Fruit fly (Drosophila melanogaster) whole organism, embryonic: ENCODE data around the gene Hr83.

Experiments used
- ATbp ChIP-seq: fragments of 200-800 bp; sonication (Bioruptor generic); optimal IDR thresholded peaks from 2 replicates; lab custom pipeline; 2017; ENCODE audit warnings: missing biosample characterization, mild to moderate bottlenecking, missing genetic modification characterization, missing genetic modification reagents
- Awh ChIP-seq: fragments of 200-800 bp; sonication (Bioruptor generic); IDR thresholded peaks from 2 replicates; pipeline ENCODE4, ENCODE4 v1.3.6; 2022; ENCODE audit warnings: missing biosample characterization, missing genetic modification characterization
- C15 ChIP-seq: fragments of 200-800 bp; sonication (Bioruptor generic); IDR thresholded peaks from 3 replicates; pipeline ENCODE4 v1.3.6; 2022; ENCODE audit warnings: missing biosample characterization, missing genetic modification characterization
- CG12104 ChIP-seq: fragments of 200-800 bp; sonication (Bioruptor generic); optimal IDR thresholded peaks from 3 replicates; lab custom pipeline; 2016; ENCODE audit warnings: missing biosample characterization, missing genetic modification characterization
- CG15011 ChIP-seq: fragments of 200-800 bp; sonication (Bioruptor generic); optimal IDR thresholded peaks from 3 replicates; lab custom pipeline; 2018; ENCODE audit warnings: missing biosample characterization, mild to moderate bottlenecking, missing genetic modification characterization
- CG17912 ChIP-seq: fragments of 200-800 bp; sonication (Bioruptor generic); optimal IDR thresholded peaks from 2 replicates; lab custom pipeline; 2018; ENCODE audit warnings: missing biosample characterization, mild to moderate bottlenecking, missing genetic modification characterization
- CG18262 ChIP-seq: fragments of 200-800 bp; optimal IDR thresholded peaks from 3 replicates; lab custom pipeline; 2019; ENCODE audit warnings: missing biosample characterization, mild to moderate bottlenecking, missing genetic modification characterization, moderate library complexity
- CG2199 ChIP-seq: fragments of 200-800 bp; sonication (Bioruptor generic); IDR thresholded peaks from 3 replicates; pipeline ENCODE4 v1.3.6; 2022; ENCODE audit warnings: missing biosample characterization, missing genetic modification characterization
- CG2202 ChIP-seq: fragments of 200-800 bp; sonication (Bioruptor generic); optimal IDR thresholded peaks from 2 replicates; lab custom pipeline; 2018; ENCODE audit warnings: missing biosample characterization, mild to moderate bottlenecking, missing genetic modification characterization
- CG30403 ChIP-seq: fragments of 200-800 bp; sonication (Bioruptor generic); optimal IDR thresholded peaks from 3 replicates; lab custom pipeline; 2016; ENCODE audit warnings: missing biosample characterization, missing genetic modification characterization
- CG30431 ChIP-seq: fragments of 200-800 bp; sonication (Bioruptor generic); optimal IDR thresholded peaks from 2 replicates; lab custom pipeline; 2017; ENCODE audit warnings: missing biosample characterization, missing genetic modification characterization
- CG33557 ChIP-seq: fragments of 200-800 bp; sonication (Bioruptor generic); optimal IDR thresholded peaks from 2 replicates; lab custom pipeline; 2019; ENCODE audit warnings: missing biosample characterization, mild to moderate bottlenecking, missing genetic modification characterization, moderate library complexity
- CG3995 ChIP-seq: fragments of 200-800 bp; sonication (Bioruptor generic); optimal IDR thresholded peaks from 3 replicates; lab custom pipeline; 2016; ENCODE audit warnings: missing biosample characterization, missing genetic modification characterization
- CG4282 ChIP-seq: fragments of 200-800 bp; sonication (Bioruptor generic); optimal IDR thresholded peaks from 2 replicates; lab custom pipeline; 2016; ENCODE audit warnings: missing biosample characterization, missing genetic modification characterization
- CG4424 ChIP-seq: fragments of 200-800 bp; sonication (Bioruptor generic); optimal IDR thresholded peaks from 3 replicates; lab custom pipeline; 2016; ENCODE audit warnings: missing biosample characterization, missing genetic modification characterization
- CG6813 ChIP-seq: fragments of 200-800 bp; sonication (Bioruptor generic); optimal IDR thresholded peaks from 2 replicates; lab custom pipeline; 2017; ENCODE audit warnings: missing biosample characterization, missing genetic modification characterization, mild to moderate bottlenecking, moderate library complexity, missing genetic modification reagents
- CG7987 ChIP-seq: fragments of 200-800 bp; sonication (Bioruptor generic); optimal IDR thresholded peaks from 2 replicates; lab custom pipeline; 2018; ENCODE audit warnings: missing biosample characterization, mild to moderate bottlenecking, missing genetic modification characterization, moderate library complexity
- CG9817 ChIP-seq: fragments of 200-800 bp; sonication (Bioruptor generic); optimal IDR thresholded peaks from 2 replicates; lab custom pipeline; 2018; ENCODE audit warnings: missing biosample characterization, mild to moderate bottlenecking, missing genetic modification characterization, moderate library complexity
- CoRest ChIP-seq: fragments of 200-800 bp; sonication (Bioruptor generic); optimal IDR thresholded peaks from 3 replicates; lab custom pipeline; 2018; ENCODE audit warnings: missing biosample characterization, mild to moderate bottlenecking, missing genetic modification characterization, moderate library complexity
- Fer3 ChIP-seq: fragments of 200-800 bp; sonication (Bioruptor generic); optimal IDR thresholded peaks from 2 replicates; lab custom pipeline; 2018; ENCODE audit warnings: missing biosample characterization, mild to moderate bottlenecking, missing genetic modification characterization, moderate library complexity
- HLH3B ChIP-seq: fragments of 200-800 bp; sonication (Bioruptor generic); IDR thresholded peaks from 2 replicates; pipeline ENCODE4 v1.3.6; 2022; ENCODE audit warnings: missing biosample characterization, missing genetic modification characterization
- Hmx ChIP-seq: fragments of 200-800 bp; sonication (Bioruptor generic); optimal IDR thresholded peaks from 2 replicates; lab custom pipeline; 2016; ENCODE audit warnings: missing biosample characterization, missing genetic modification characterization
- Max ChIP-seq: fragments of 200-800 bp; sonication (Bioruptor generic); optimal IDR thresholded peaks from 2 replicates; lab custom pipeline; 2016; ENCODE audit warnings: missing biosample characterization, mild to moderate bottlenecking, missing genetic modification characterization
- NK7.1 ChIP-seq: fragments of 200-800 bp; sonication (Bioruptor generic); optimal IDR thresholded peaks from 3 replicates; lab custom pipeline; 2016; ENCODE audit warnings: missing biosample characterization, missing genetic modification characterization
- Optix ChIP-seq: fragments of 200-800 bp; sonication (Bioruptor generic); IDR thresholded peaks from 3 replicates; pipeline ENCODE4 v1.3.6; 2022; ENCODE audit warnings: missing biosample characterization, missing genetic modification characterization
- abd-A ChIP-seq: fragments of 200-800 bp; sonication (Bioruptor generic); optimal IDR thresholded peaks from 3 replicates; lab custom pipeline; 2019; ENCODE audit warnings: missing biosample characterization, mild to moderate bottlenecking, missing genetic modification characterization, moderate library complexity
- ac ChIP-seq: fragments of 200-800 bp; sonication (Bioruptor generic); optimal IDR thresholded peaks from 3 replicates; lab custom pipeline; 2017; ENCODE audit warnings: missing biosample characterization, mild to moderate bottlenecking, missing genetic modification characterization
- ara ChIP-seq: fragments of 200-800 bp; sonication (Bioruptor generic); IDR thresholded peaks from 2 replicates; pipeline ENCODE4 v1.3.6; 2022; ENCODE audit warnings: missing biosample characterization, missing genetic modification characterization
- cas ChIP-seq: fragments of 200-800 bp; sonication (Bioruptor generic); IDR thresholded peaks from 2 replicates; pipeline ENCODE4 v1.3.6; 2022; ENCODE audit warnings: missing biosample characterization, missing genetic modification characterization
- chm ChIP-seq: fragments of 200-800 bp; sonication (Bioruptor generic); IDR thresholded peaks from 2 replicates; pipeline ENCODE4 v1.3.6; 2022; ENCODE audit warnings: missing biosample characterization, missing genetic modification characterization
- chn ChIP-seq: fragments of 200-800 bp; sonication (Bioruptor generic); optimal IDR thresholded peaks from 2 replicates; lab custom pipeline; 2016; ENCODE audit warnings: missing biosample characterization, missing genetic modification characterization
- crol ChIP-seq: fragments of 200-800 bp; sonication (Bioruptor generic); IDR thresholded peaks from 2 replicates; pipeline ENCODE4 v1.3.6; 2022; ENCODE audit warnings: missing biosample characterization, missing genetic modification characterization
- dan ChIP-seq: fragments of 200-800 bp; sonication (Bioruptor generic); IDR thresholded peaks from 2 replicates; pipeline ENCODE4 v1.3.6; 2022; ENCODE audit warnings: missing biosample characterization, missing genetic modification characterization
- danr ChIP-seq: fragments of 200-800 bp; sonication (Bioruptor generic); IDR thresholded peaks from 2 replicates; pipeline ENCODE4 v1.3.6; 2022; ENCODE audit warnings: missing biosample characterization, missing genetic modification characterization
- dati ChIP-seq: fragments of 200-800 bp; sonication (Bioruptor generic); IDR thresholded peaks from 2 replicates; pipeline ENCODE4 v1.3.6; 2022; ENCODE audit warnings: missing biosample characterization, missing genetic modification characterization
- dm ChIP-seq: fragments of 200-800 bp; sonication (Bioruptor generic); optimal IDR thresholded peaks from 3 replicates; lab custom pipeline; 2016; ENCODE audit warnings: missing biosample characterization, missing genetic modification characterization
- dpn ChIP-seq, 2 experiments: fragments of 200-800 bp; sonication (Bioruptor generic); optimal IDR thresholded peaks; 3 replicates each; lab custom pipeline; 2016; ENCODE audit warnings: missing biosample characterization in 2 of 2, missing genetic modification characterization in 2 of 2
- ems ChIP-seq: fragments of 200-800 bp; sonication (Bioruptor generic); optimal IDR thresholded peaks from 3 replicates; lab custom pipeline; 2016; ENCODE audit warnings: missing biosample characterization, missing genetic modification characterization
- fd64A ChIP-seq: fragments of 200-800 bp; sonication (Bioruptor generic); optimal IDR thresholded peaks from 3 replicates; lab custom pipeline; 2018; ENCODE audit warnings: missing biosample characterization, mild to moderate bottlenecking, missing genetic modification characterization
- fd96Cb ChIP-seq: fragments of 200-800 bp; sonication (Bioruptor generic); optimal IDR thresholded peaks from 2 replicates; lab custom pipeline; 2018; ENCODE audit warnings: missing biosample characterization, mild to moderate bottlenecking, missing genetic modification characterization, moderate library complexity
- fru ChIP-seq: fragments of >200 bp; optimal IDR thresholded peaks from 2 replicates; lab custom pipeline; 2017
- grau ChIP-seq: fragments of 200-800 bp; optimal IDR thresholded peaks from 3 replicates; lab custom pipeline; 2019; ENCODE audit warnings: missing biosample characterization, mild to moderate bottlenecking, missing genetic modification characterization, moderate library complexity
- hb ChIP-seq: fragments of 200-800 bp; sonication (Bioruptor generic); IDR thresholded peaks from 3 replicates; pipeline ENCODE4 v1.3.6; 2022; ENCODE audit warnings: missing biosample characterization, missing genetic modification characterization; ENCODE audit not compliant: partially characterized antibody
- her ChIP-seq: fragments of 200-800 bp; sonication (Bioruptor generic); optimal IDR thresholded peaks from 2 replicates; lab custom pipeline; 2016; ENCODE audit warnings: missing biosample characterization, missing genetic modification characterization
- knrl ChIP-seq: fragments of 200-800 bp; sonication (Bioruptor generic); IDR thresholded peaks from 3 replicates; pipeline ENCODE4 v1.3.6; 2022; ENCODE audit warnings: missing biosample characterization, missing genetic modification characterization; ENCODE audit not compliant: partially characterized antibody
- luna ChIP-seq: fragments of 200-800 bp; sonication (Bioruptor generic); optimal IDR thresholded peaks from 2 replicates; lab custom pipeline; 2016; ENCODE audit warnings: missing biosample characterization, missing genetic modification characterization
- run ChIP-seq: fragments of 200-800 bp; sonication (Bioruptor generic); optimal IDR thresholded peaks from 3 replicates; lab custom pipeline; 2018; ENCODE audit warnings: missing biosample characterization, mild to moderate bottlenecking, missing genetic modification characterization
- sob ChIP-seq: fragments of 200-800 bp; sonication (Bioruptor generic); IDR thresholded peaks from 2 replicates; pipeline ENCODE4 v1.3.6; 2022; ENCODE audit warnings: missing biosample characterization, missing genetic modification characterization
- stwl ChIP-seq: fragments of 200-800 bp; sonication (Bioruptor generic); optimal IDR thresholded peaks from 3 replicates; lab custom pipeline; 2018; ENCODE audit warnings: missing biosample characterization, mild to moderate bottlenecking, missing genetic modification characterization, moderate library complexity
- sug ChIP-seq: fragments of 200-800 bp; optimal IDR thresholded peaks from 2 replicates; lab custom pipeline; 2019; ENCODE audit warnings: missing biosample characterization, mild to moderate bottlenecking, missing genetic modification characterization, moderate library complexity
- zf30C ChIP-seq: fragments of 200-800 bp; sonication (Bioruptor generic); optimal IDR thresholded peaks from 3 replicates; lab custom pipeline; 2018; ENCODE audit warnings: missing biosample characterization, mild to moderate bottlenecking, missing genetic modification characterization

Gene Hr83

DNA sequence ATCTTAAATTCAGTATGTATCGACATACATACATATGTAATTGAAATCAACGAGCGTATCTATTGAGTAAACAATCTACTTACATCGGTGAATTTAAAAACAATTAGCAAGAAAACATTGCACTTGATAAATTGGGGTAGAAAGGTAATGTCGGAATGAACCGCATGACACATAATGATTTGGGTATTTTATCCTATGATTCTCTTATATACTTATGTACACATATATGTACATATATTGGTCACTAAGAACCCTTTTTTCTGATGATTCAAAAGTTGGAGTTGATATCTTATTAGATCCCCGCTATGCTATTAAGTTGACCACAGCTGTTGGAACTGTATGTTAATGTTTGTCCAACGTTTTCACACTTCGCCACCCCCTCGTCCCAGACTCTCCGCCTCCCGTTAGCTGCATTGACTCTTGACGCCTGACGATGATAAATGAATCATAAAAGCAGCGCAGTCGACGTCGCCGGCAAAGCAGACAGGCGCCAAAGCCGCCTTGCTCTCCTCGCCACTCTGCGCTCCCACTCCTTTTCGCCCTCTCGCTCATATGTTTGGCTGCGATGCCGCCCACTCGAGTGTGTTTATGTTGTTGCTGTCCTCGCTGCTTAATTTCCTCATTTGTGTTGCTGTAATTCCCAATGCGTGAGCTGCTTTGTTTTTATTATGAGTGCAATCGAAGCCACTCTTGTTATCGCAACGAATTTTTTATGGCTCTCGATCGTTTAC, 4.0 kb downstream of the Hr83 start (continued):
- TF ChIP-seq CG18262 (tag; lab: Kevin White, UChicago) (peak; percentile 59), cas (GFP tag; lab: Robert Waterston, UW) (no peak), CoRest (tag; lab: Kevin White, UChicago) (peak; percentile 44), luna (no peak), CG4282 (GFP tag; lab: Kevin White, UChicago) (no peak), Optix (GFP tag; lab: Robert Waterston, UW) (no peak), CG7987 (GFP tag; lab: Kevin White, UChicago) (no peak), ATbp (peak; percentile 21), Awh (GFP tag; lab: Robert Waterston, UW) (no peak), fd64A (GFP tag; lab: Kevin White, UChicago) (no peak), dpn (GFP tag; optimal IDR thresholded peaks at IDR 0.05; lab: Kevin White, UChicago) (peak in 1 of 2 experiments; percentile 37), HLH3B (no peak), ara (GFP tag; lab: Robert Waterston, UW) (no peak), chm (no peak), ems (no peak), run (tag; lab: Kevin White, UChicago) (peak; percentile 17), knrl (GFP tag; lab: Robert Waterston, UW) (no peak), CG2202 (tag; lab: Kevin White, UChicago) (no peak), CG2199 (GFP tag; lab: Robert Waterston, UW) (no peak), chn (no peak), abd-A (tag; lab: Kevin White, UChicago) (no peak), CG15011 (GFP tag; lab: Kevin White, UChicago) (no peak), Fer3 (tag; lab: Kevin White, UChicago) (peak; percentile 4), CG12104 (GFP tag; lab: Kevin White, UChicago) (peak; percentile 13), danr (GFP tag; lab: Robert Waterston, UW) (no peak), dati (GFP tag; lab: Robert Waterston, UW) (no peak), CG4424 (peak; percentile 53), C15 (GFP tag; lab: Robert Waterston, UW) (no peak), her (no peak), grau (tag; lab: Kevin White, UChicago) (peak; percentile 46), sob (GFP tag; lab: Robert Waterston, UW) (no peak), Hmx (GFP tag; lab: Kevin White, UChicago) (no peak), dm (GFP tag; lab: Kevin White, UChicago) (no peak), CG6813 (GFP tag; lab: Kevin White, UChicago) (no peak), crol (GFP tag; lab: Robert Waterston, UW) (peak; percentile 87), NK7.1 (GFP tag; lab: Kevin White, UChicago) (no peak), fd96Cb (tag; lab: Kevin White, UChicago) (peak; percentile 30), zf30C (no peak), CG30403 (peak; percentile 52), ac (GFP tag; lab: Kevin White, UChicago) (no peak), hb (GFP tag; lab: Robert Waterston, UW) (no peak), sug (tag; lab: Kevin White, UChicago) (no peak), Max (GFP tag; lab: Kevin White, UChicago) (no peak), CG17912 (no peak), CG33557 (GFP tag; lab: Kevin White, UChicago) (no peak), CG9817 (tag; lab: Kevin White, UChicago) (no peak), fru (lab: Kevin White, UChicago) (no peak), CG3995 (no peak), stwl (no peak), CG30431 (GFP tag; lab: Kevin White, UChicago) (no peak), dan (GFP tag; lab: Robert Waterston, UW) (no peak)
